Worm (Caenorhabditis elegans) whole organism, L1 larva: ENCODE data around the gene K11D12.13.

Experiments used
- C04F5.9 ChIP-seq: sonication (generic microtip); optimal IDR thresholded peaks from 2 replicates; lab custom pipeline; 2016; ENCODE audit warnings: missing genetic modification characterization, missing compliant biosample characterization
- C34B4.2 ChIP-seq: sonication (generic microtip); optimal IDR thresholded peaks from 2 replicates; lab custom pipeline; 2017; ENCODE audit warnings: mild to moderate bottlenecking, missing genetic modification characterization, missing compliant biosample characterization
- Y116A8C.19 ChIP-seq: sonication (generic microtip); optimal IDR thresholded peaks from 2 replicates; lab custom pipeline; 2016; ENCODE audit warnings: missing compliant biosample characterization, missing genetic modification characterization, borderline replicate concordance
- aha-1 ChIP-seq: fragments of 150-350 bp; optimal IDR thresholded peaks from 2 replicates; lab custom pipeline; 2014; ENCODE audit warnings: missing biosample characterization, missing genetic modification characterization
- alr-1 ChIP-seq: fragments of 200-800 bp; sonication (Bioruptor generic); optimal IDR thresholded peaks from 2 replicates; lab custom pipeline; 2018; ENCODE audit warnings: borderline replicate concordance, mild to moderate bottlenecking, missing genetic modification characterization, missing compliant biosample characterization
- aly-2 ChIP-seq: fragments of 150-350 bp; optimal IDR thresholded peaks from 2 replicates; lab custom pipeline; 2014; ENCODE audit warnings: missing biosample characterization, missing genetic modification characterization
- ceh-63 ChIP-seq: fragments of 200-800 bp; sonication (Bioruptor generic); optimal IDR thresholded peaks from 2 replicates; lab custom pipeline; 2018; ENCODE audit warnings: mild to moderate bottlenecking, missing genetic modification characterization, missing compliant biosample characterization
- ceh-8 ChIP-seq: fragments of 200-800 bp; sonication (Bioruptor generic); optimal IDR thresholded peaks from 2 replicates; lab custom pipeline; 2018; ENCODE audit warnings: mild to moderate bottlenecking, missing genetic modification characterization, moderate library complexity, missing compliant biosample characterization
- ceh-88 ChIP-seq: fragments of 200-800 bp; sonication (Bioruptor generic); IDR thresholded peaks from 2 replicates; pipeline ENCODE4 v1.3.6; 2022; ENCODE audit warnings: missing genetic modification characterization, missing compliant biosample characterization
- ces-1 ChIP-seq: fragments of 150-350 bp; optimal IDR thresholded peaks from 2 replicates; lab custom pipeline; 2014; ENCODE audit warnings: missing biosample characterization, missing genetic modification reagents, missing genetic modification characterization
- efl-1 ChIP-seq, 4 experiments: fragments of 150-350 bp; optimal IDR thresholded peaks in 3 of 4; peaks in 1 of 4; 1 replicate in 1 of 4; 2 replicates in 3 of 4; lab custom pipeline; 2014; ENCODE audit warnings: missing biosample characterization in 2 of 4, missing genetic modification characterization in 2 of 4, missing genetic modification reagents in 2 of 4
- egl-13 ChIP-seq: sonication (generic microtip); optimal IDR thresholded peaks from 2 replicates; lab custom pipeline; 2016; ENCODE audit warnings: missing genotype, missing genetic modification reagents, missing genetic modification characterization, missing compliant biosample characterization
- egl-27 ChIP-seq, 2 experiments: fragments of 150-350 bp in 1 of 2; sonication (generic microtip); optimal IDR thresholded peaks; 3 replicates each; lab custom pipeline; 2017 to 2018; ENCODE audit warnings: missing biosample characterization in 2 of 2, missing genetic modification characterization in 2 of 2, missing genetic modification reagents in 2 of 2
- elt-2 ChIP-seq: sonication (generic microtip); optimal IDR thresholded peaks from 2 replicates; lab custom pipeline; 2016; ENCODE audit warnings: missing genetic modification characterization, mild to moderate bottlenecking, inconsistent platforms, missing compliant biosample characterization, missing genetic modification reagents
- ets-5 ChIP-seq: fragments of 200-800 bp; sonication (Bioruptor generic); IDR thresholded peaks from 2 replicates; pipeline ENCODE4 v1.3.6; 2022; ENCODE audit warnings: missing genetic modification characterization, missing compliant biosample characterization
- fkh-10 ChIP-seq: sonication (generic microtip); optimal IDR thresholded peaks from 2 replicates; lab custom pipeline; 2017; ENCODE audit warnings: missing biosample characterization, missing genetic modification reagents, missing genetic modification characterization
- fkh-4 ChIP-seq: sonication (generic microtip); optimal IDR thresholded peaks from 2 replicates; lab custom pipeline; 2016; ENCODE audit warnings: missing compliant biosample characterization, missing genetic modification characterization, borderline replicate concordance
- fkh-8 ChIP-seq: sonication (generic microtip); optimal IDR thresholded peaks from 2 replicates; lab custom pipeline; 2016; ENCODE audit warnings: mild to moderate bottlenecking, missing genetic modification characterization, missing compliant biosample characterization
- fos-1 ChIP-seq: fragments of 150-350 bp; optimal IDR thresholded peaks from 2 replicates; lab custom pipeline; 2014; ENCODE audit warnings: missing biosample characterization, missing genetic modification characterization
- hlh-17 ChIP-seq: fragments of 200-800 bp; sonication (Bioruptor generic); optimal IDR thresholded peaks from 2 replicates; lab custom pipeline; 2018; ENCODE audit warnings: missing genetic modification characterization, mild to moderate bottlenecking, missing compliant biosample characterization, moderate library complexity, borderline replicate concordance
- hpl-2 ChIP-seq: fragments of 150-350 bp; optimal IDR thresholded peaks from 2 replicates; lab custom pipeline; 2014; ENCODE audit warnings: missing biosample characterization, missing genetic modification reagents, missing genetic modification characterization
- irx-1 ChIP-seq: sonication (generic microtip); optimal IDR thresholded peaks from 2 replicates; lab custom pipeline; 2016; ENCODE audit warnings: missing genetic modification characterization, missing compliant biosample characterization
- lin-13 ChIP-seq: fragments of 150-350 bp; optimal IDR thresholded peaks from 2 replicates; lab custom pipeline; 2014; ENCODE audit warnings: missing biosample characterization, missing genetic modification reagents, missing genetic modification characterization
- lin-15B ChIP-seq: fragments of 150-350 bp; sonication (generic microtip); optimal IDR thresholded peaks from 3 replicates; lab custom pipeline; 2014; ENCODE audit warnings: missing biosample characterization, missing genetic modification characterization
- lin-35 ChIP-seq, 2 experiments: fragments of 150-350 bp; optimal IDR thresholded peaks; 2 replicates each; lab custom pipeline; 2014; ENCODE audit warnings: missing biosample characterization in 2 of 2, missing genetic modification characterization in 2 of 2, missing genetic modification reagents in 2 of 2
- lin-39 ChIP-seq: fragments of 150-350 bp; optimal IDR thresholded peaks from 2 replicates; lab custom pipeline; 2014; ENCODE audit warnings: missing biosample characterization, missing genetic modification reagents, missing genetic modification characterization
- lir-3 ChIP-seq: sonication (generic microtip); optimal IDR thresholded peaks from 2 replicates; lab custom pipeline; 2016; ENCODE audit warnings: mild to moderate bottlenecking, missing genetic modification characterization, moderate library complexity, missing compliant biosample characterization; ENCODE audit not compliant: poor library complexity
- lsy-2 ChIP-seq, 2 experiments: fragments of 150-350 bp; optimal IDR thresholded peaks; 2 replicates each; lab custom pipeline; 2014; ENCODE audit warnings: missing biosample characterization in 2 of 2, missing genetic modification characterization in 2 of 2
- mef-2 ChIP-seq: fragments of 150-350 bp; optimal IDR thresholded peaks from 2 replicates; lab custom pipeline; 2014; ENCODE audit warnings: missing biosample characterization, missing genetic modification characterization
- mep-1 ChIP-seq: fragments of 150-350 bp; optimal IDR thresholded peaks from 2 replicates; lab custom pipeline; 2014; ENCODE audit warnings: missing biosample characterization, missing genetic modification characterization
- nhr-28 ChIP-seq: fragments of 150-350 bp; optimal IDR thresholded peaks from 2 replicates; lab custom pipeline; 2014; ENCODE audit warnings: missing biosample characterization, missing genetic modification characterization
- nhr-47 ChIP-seq: sonication (generic microtip); optimal IDR thresholded peaks from 2 replicates; lab custom pipeline; 2016; ENCODE audit warnings: mild to moderate bottlenecking, missing genetic modification characterization, moderate library complexity, missing compliant biosample characterization
- nhr-90 ChIP-seq: sonication (generic microtip); optimal IDR thresholded peaks from 2 replicates; lab custom pipeline; 2016; ENCODE audit warnings: mild to moderate bottlenecking, missing genetic modification characterization, missing compliant biosample characterization; ENCODE audit not compliant: poor library complexity
- pax-3 ChIP-seq: fragments of 200-800 bp; sonication (Bioruptor generic); optimal IDR thresholded peaks from 2 replicates; lab custom pipeline; 2018; ENCODE audit warnings: mild to moderate bottlenecking, missing genetic modification characterization, moderate library complexity, missing compliant biosample characterization
- pqm-1 ChIP-seq: sonication (generic microtip); optimal IDR thresholded peaks from 3 replicates; lab custom pipeline; 2017; ENCODE audit warnings: missing biosample characterization, missing genetic modification characterization
- rnt-1 ChIP-seq: sonication (generic microtip); optimal IDR thresholded peaks from 2 replicates; lab custom pipeline; 2016; ENCODE audit warnings: mild to moderate bottlenecking, missing genetic modification characterization, moderate library complexity, missing compliant biosample characterization
- skn-1 ChIP-seq: fragments of 150-350 bp; optimal IDR thresholded peaks from 2 replicates; lab custom pipeline; 2014; ENCODE audit warnings: missing biosample characterization, missing genetic modification characterization
- snpc-4 ChIP-seq: fragments of 150-350 bp; optimal IDR thresholded peaks from 2 replicates; lab custom pipeline; 2014; ENCODE audit warnings: missing biosample characterization, missing genetic modification characterization
- sup-37 ChIP-seq: fragments of 200-800 bp; sonication (Bioruptor generic); optimal IDR thresholded peaks from 2 replicates; lab custom pipeline; 2018; ENCODE audit warnings: mild to moderate bottlenecking, missing genetic modification characterization, missing compliant biosample characterization
- tlp-1 ChIP-seq: fragments of 150-350 bp; optimal IDR thresholded peaks from 2 replicates; lab custom pipeline; 2014; ENCODE audit warnings: missing biosample characterization, missing genetic modification characterization
- unc-98 ChIP-seq: fragments of 200-800 bp; sonication (Bioruptor generic); IDR thresholded peaks from 2 replicates; pipeline ENCODE4 v1.3.6; 2022; ENCODE audit warnings: missing genetic modification characterization, missing compliant biosample characterization
- xbp-1 ChIP-seq: sonication (generic microtip); optimal IDR thresholded peaks from 2 replicates; lab custom pipeline; 2016; ENCODE audit warnings: missing genetic modification characterization, missing compliant biosample characterization
- zip-4 ChIP-seq: fragments of 200-800 bp; sonication (Bioruptor generic); optimal IDR thresholded peaks from 2 replicates; lab custom pipeline; 2018; ENCODE audit warnings: mild to moderate bottlenecking, missing genetic modification characterization, moderate library complexity, missing compliant biosample characterization

Gene K11D12.13

DNA sequence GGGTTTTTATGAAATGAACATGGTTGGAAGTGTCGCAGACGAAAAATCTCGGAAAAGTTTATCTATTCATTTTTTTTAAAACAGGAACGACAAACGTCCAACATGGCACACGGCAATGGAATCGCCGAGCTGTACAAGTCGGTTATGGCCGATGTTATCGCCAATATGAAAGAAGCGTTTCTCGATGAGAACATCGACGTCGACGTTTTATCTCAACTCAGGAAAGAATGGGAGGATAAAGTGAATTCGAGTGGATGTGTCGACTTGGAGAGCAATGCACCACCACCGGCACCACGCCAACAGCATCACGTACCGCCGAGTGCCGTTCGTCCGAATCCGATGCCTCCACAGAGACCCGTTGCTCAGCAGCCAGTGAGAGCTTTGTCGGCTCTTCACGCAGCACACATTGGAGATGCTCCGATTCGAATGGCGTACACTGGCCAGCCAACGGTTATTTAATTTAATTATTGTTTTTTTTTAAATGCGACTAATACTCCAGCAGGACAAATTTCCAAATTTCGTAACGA, 16.9 kb downstream of the K11D12.13 start:
- TF ChIP-seq efl-1 (optimal IDR thresholded peaks at IDR 0.05; lab: Kevin White, UChicago) (no peak), efl-1 (GFP tag; optimal IDR thresholded peaks at IDR 0.05 in 1 of 2; lab: Kevin White, UChicago) (peak in 1 of 2 experiments; percentile 40), sup-37 (GFP tag; lab: Kevin White, UChicago) (no peak), mep-1 (tag; lab: Kevin White, UChicago) (no peak), alr-1 (tag; lab: Kevin White, UChicago) (peak; percentile 23), ceh-63 (peak; percentile 50)

ce11 chrV:5052233-5052632, 19.0 kb downstream of the K11D12.13 start, which contains the start of gene K11D12.12:
TSS of gene K11D12.12 (plus strand) at chrV:5052261.
- no peak for TF ChIP-seq C04F5.9 (tag; lab: Kevin White, UChicago)
- no peak for TF ChIP-seq fos-1 (tag; lab: Kevin White, UChicago)
- no peak for TF ChIP-seq nhr-28
- TF ChIP-seq skn-1 (tag; lab: Kevin White, UChicago), result no peak
- no peak for TF ChIP-seq zip-4 (GFP tag; lab: Kevin White, UChicago)
- no peak for TF ChIP-seq fkh-10 (GFP tag; lab: Kevin White, UChicago)
- TF ChIP-seq efl-1 (optimal IDR thresholded peaks at IDR 0.05; lab: Kevin White, UChicago), result no peak
- TF ChIP-seq efl-1 (GFP tag; optimal IDR thresholded peaks at IDR 0.05 in 1 of 2; lab: Kevin White, UChicago), result peak in 1 of 2 experiments; percentile 91
- no peak for TF ChIP-seq elt-2 (tag; lab: Kevin White, UChicago)
- TF ChIP-seq, all 84 proteins: peak for 1

- TF ChIP-seq aha-1 (tag; lab: Kevin White, UChicago) (no peak), xbp-1 (tag; lab: Kevin White, UChicago) (no peak), elt-2 (tag; lab: Kevin White, UChicago) (no peak), lin-13 (GFP tag; lab: Kevin White, UChicago) (no peak), lsy-2 (tag; optimal IDR thresholded peaks at IDR 0.05; lab: Kevin White, UChicago) (no peak), fkh-10 (GFP tag; lab: Kevin White, UChicago) (no peak)
Observed at ce11 chrV:5053335-5053734, 20.1 kb downstream of the K11D12.13 start, which contains the start of gene cwp-4. TSS of gene cwp-4 (plus strand) at chrV:5053635.

DNA sequence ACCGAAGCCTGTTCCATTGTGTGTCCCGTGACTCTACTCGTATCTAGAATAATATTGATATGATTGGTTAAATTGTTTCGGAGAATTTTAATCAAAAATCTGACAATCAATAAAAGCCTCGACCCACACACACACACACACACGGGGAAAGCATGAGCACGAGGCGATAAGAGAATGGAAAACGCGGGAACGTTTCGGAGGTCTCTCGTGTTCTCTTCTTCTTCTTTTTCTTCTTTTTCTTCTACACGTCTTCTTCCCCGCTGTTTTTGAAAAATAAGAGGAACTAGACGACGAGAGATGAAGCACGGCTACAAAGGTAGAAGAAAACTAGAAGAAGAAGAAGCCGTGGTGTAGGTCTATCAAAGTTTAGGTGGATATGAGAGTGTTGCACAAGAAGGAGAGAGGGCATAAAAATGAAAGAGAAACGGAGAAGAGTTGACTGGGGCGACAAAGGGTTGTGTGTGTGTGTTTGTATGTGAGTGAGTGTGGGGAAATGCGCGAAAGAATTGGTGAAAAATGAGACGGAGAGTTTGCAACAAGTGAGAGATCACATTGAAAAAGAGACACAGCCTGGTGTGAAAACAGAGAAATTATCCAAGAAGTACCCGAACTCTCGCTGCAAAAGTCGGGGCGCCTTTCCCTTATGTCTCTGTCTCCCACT, 31.7 kb downstream of the K11D12.13 start, which contains the start of gene mlk-1:
TSS of gene mlk-1 (minus strand) at position 51 of the 661 bp plus-strand sequence.
- no peak for TF ChIP-seq Y116A8C.19 (tag; lab: Kevin White, UChicago)
- TF ChIP-seq C34B4.2 (tag; lab: Kevin White, UChicago), result no peak
- no peak for TF ChIP-seq lin-39 (tag; lab: Kevin White, UChicago)
- TF ChIP-seq snpc-4 (tag; lab: Kevin White, UChicago), result peak; percentile 38
- no peak for TF ChIP-seq aly-2
- no peak for TF ChIP-seq zip-4 (GFP tag; lab: Kevin White, UChicago)
- TF ChIP-seq ceh-63, result no peak
- TF ChIP-seq aha-1 (tag; lab: Kevin White, UChicago), result no peak
- no peak for TF ChIP-seq pax-3 (tag; lab: Kevin White, UChicago)
- TF ChIP-seq mef-2 (tag; lab: Kevin White, UChicago), result peak; percentile 24
- TF ChIP-seq ets-5 (GFP tag; lab: Robert Waterston, UW), result no peak
- TF ChIP-seq nhr-90, result no peak
- no peak for TF ChIP-seq tlp-1 (tag; lab: Kevin White, UChicago)
- no peak for TF ChIP-seq unc-98 (GFP tag; lab: Robert Waterston, UW)
- peak; percentile 21 to 26 for TF ChIP-seq lin-35 (GFP tag; optimal IDR thresholded peaks at IDR 0.05; lab: Kevin White, UChicago)
- TF ChIP-seq ceh-88 (GFP tag; lab: Robert Waterston, UW), result no peak
- no peak for TF ChIP-seq egl-27 (tag; optimal IDR thresholded peaks at IDR 0.05; lab: Kevin White, UChicago)
- TF ChIP-seq fkh-4 (tag; lab: Kevin White, UChicago), result no peak
- TF ChIP-seq irx-1 (tag; lab: Kevin White, UChicago), result no peak
- TF ChIP-seq pqm-1 (tag; lab: Kevin White, UChicago), result no peak
- TF ChIP-seq lir-3 (tag; lab: Kevin White, UChicago), result peak; percentile 19
- no peak for TF ChIP-seq ces-1 (GFP tag; lab: Kevin White, UChicago)
- no peak for TF ChIP-seq lin-15B (tag; lab: Kevin White, UChicago)
- peak; percentile 6 for TF ChIP-seq rnt-1 (tag; lab: Kevin White, UChicago)
- peak; percentile 62 for TF ChIP-seq nhr-47 (tag; lab: Kevin White, UChicago)
- TF ChIP-seq alr-1 (tag; lab: Kevin White, UChicago), result no peak
- no peak for TF ChIP-seq hlh-17
- TF ChIP-seq fkh-8 (tag; lab: Kevin White, UChicago), result peak; percentile 79
- no peak for TF ChIP-seq hpl-2 (GFP tag; lab: Kevin White, UChicago)
- TF ChIP-seq egl-13 (tag; lab: Kevin White, UChicago), result peak; percentile 28
- peak; percentile 24 for TF ChIP-seq ceh-8 (GFP tag; lab: Kevin White, UChicago)
